Worm (Caenorhabditis elegans): ENCODE measurements around the gene F54B8.1.
"Not testable (repeated sequence)": the region's sequence is repeated elsewhere in the genome, so short reads cannot be mapped to it uniquely, and the experiment has no call there.

F54B8.1 gene

ce11 chrV:15833622-15834021 is 23.1 kb downstream of the F54B8.1 start, which contains the start of gene srbc-54:
srbc-54 (minus strand) TSS chrV:15833722.
- TF ChIP-seq ama-1 (optimal IDR thresholded peaks at IDR 0.05) (no peak), nhr-11 (tag; optimal IDR thresholded peaks at IDR 0.05) (no peak), pqm-1 (tag; optimal IDR thresholded peaks at IDR 0.05) (no peak), skn-1 (tag; optimal IDR thresholded peaks at IDR 0.05) (no peak), nhr-23 (tag; optimal IDR thresholded peaks at IDR 0.05) (no peak), nhr-25 (tag; optimal IDR thresholded peaks at IDR 0.05) (no peak), R02D3.7 (tag; optimal IDR thresholded peaks at IDR 0.05) (no peak), ceh-16 (tag; optimal IDR thresholded peaks at IDR 0.05) (no peak), ceh-82 (tag; optimal IDR thresholded peaks at IDR 0.05) (no peak), unc-39 (tag; optimal IDR thresholded peaks at IDR 0.05) (no peak), egl-27 (tag; optimal IDR thresholded peaks at IDR 0.05) (no peak), tbx-2 (tag; optimal IDR thresholded peaks at IDR 0.05) (no peak), egl-5 (tag; optimal IDR thresholded peaks at IDR 0.05) (no peak), unc-62 (GFP tag; optimal IDR thresholded peaks at IDR 0.05) (no peak), nhr-12 (tag; optimal IDR thresholded peaks at IDR 0.05) (no peak), ceh-28 (tag; optimal IDR thresholded peaks at IDR 0.05) (no peak), nhr-67 (tag; optimal IDR thresholded peaks at IDR 0.05) (no peak), lin-15B (tag; optimal IDR thresholded peaks at IDR 0.05) (no peak), lsy-12 (tag; optimal IDR thresholded peaks at IDR 0.05) (no peak), fkh-2 (tag; optimal IDR thresholded peaks at IDR 0.05) (no peak)

- no peak for TF ChIP-seq lsy-12 (tag; optimal IDR thresholded peaks at IDR 0.05)
- no peak for TF ChIP-seq nhr-237 (tag; optimal IDR thresholded peaks at IDR 0.05)
Measured at ce11 chrV:15841095-15841494, 30.5 kb downstream of the F54B8.1 start, which contains the start of gene srh-149. srh-149 (minus strand) TSS chrV:15841195.

DNA sequence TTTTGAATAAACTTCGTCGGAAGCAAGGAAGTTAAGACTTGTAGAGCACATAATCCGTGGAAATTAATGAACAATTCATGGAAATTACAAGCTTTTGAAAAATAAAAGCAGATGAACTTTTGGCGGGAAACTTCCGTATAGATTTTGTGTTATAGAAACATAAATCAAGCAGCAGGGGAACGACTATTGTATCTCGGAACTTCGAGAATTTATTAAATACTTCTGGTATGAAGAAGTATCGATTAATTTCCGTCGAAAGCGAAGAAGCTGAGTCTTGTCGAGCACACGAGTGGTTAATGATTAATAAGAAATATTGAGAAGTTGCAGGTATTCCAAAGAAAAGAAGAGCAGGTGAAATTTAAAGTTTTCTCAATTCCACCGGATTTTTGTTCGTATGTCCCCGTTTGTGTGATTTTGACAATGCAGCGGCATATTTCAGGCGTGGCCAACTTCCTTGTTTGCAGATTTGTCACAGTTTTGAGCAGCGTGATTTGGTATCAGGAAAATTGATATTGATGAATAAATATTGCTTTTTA is 39.8 kb downstream of the F54B8.1 start, which contains the start of gene srh-147:
srh-147 (minus strand) TSS at position 51 of the 536 bp plus-strand sequence.
- not testable (repeated sequence) for TF ChIP-seq nhr-25, ceh-82, tbx-2 (tag; optimal IDR thresholded peaks at IDR 0.05)

DNA sequence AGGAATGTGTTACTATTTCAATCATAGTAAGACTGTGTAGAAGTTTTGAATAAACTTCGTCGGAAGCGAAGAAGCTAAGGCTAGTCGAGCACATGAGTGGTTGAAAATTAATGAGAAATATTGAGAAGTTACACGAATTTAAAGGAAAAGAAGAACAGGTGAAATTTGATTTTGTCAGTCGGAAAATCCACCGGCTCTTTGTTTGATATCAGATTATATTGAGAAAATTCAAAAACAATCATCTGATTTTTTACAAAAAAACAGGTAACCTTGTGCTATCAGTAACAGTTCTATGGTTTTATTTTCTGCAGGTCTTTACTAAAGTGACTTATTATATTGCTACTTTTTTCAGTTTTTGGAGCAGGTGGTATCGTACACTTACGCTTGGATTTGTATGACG is 47.7 kb downstream of the F54B8.1 start, which contains the start of gene srh-148:
srh-148 (minus strand) TSS at position 101 of the 400 bp plus-strand sequence.
- TF ChIP-seq ceh-28 (tag; optimal IDR thresholded peaks at IDR 0.05) (no peak), eor-1 (tag; optimal IDR thresholded peaks at IDR 0.05) (no peak), nhr-23 (tag; optimal IDR thresholded peaks at IDR 0.05) (no peak), unc-39 (tag; optimal IDR thresholded peaks at IDR 0.05) (no peak), nhr-25 (tag; optimal IDR thresholded peaks at IDR 0.05) (no peak), elt-1 (tag; optimal IDR thresholded peaks at IDR 0.05) (no peak), fkh-2 (tag; optimal IDR thresholded peaks at IDR 0.05) (no peak), mml-1 (tag; optimal IDR thresholded peaks at IDR 0.05) (no peak), egl-27 (tag; optimal IDR thresholded peaks at IDR 0.05) (no peak), ztf-11 (tag; optimal IDR thresholded peaks at IDR 0.05) (no peak)

All from whole organism, L3 larva.